Worm (Caenorhabditis elegans) whole organism, late embryonic: ENCODE results near the gene clu-1.

Experiments
- C08G9.2 ChIP-seq: sonication (generic microtip); optimal IDR thresholded peaks from 2 replicates; lab custom pipeline; 2016; ENCODE audit warnings: mild to moderate bottlenecking, missing genetic modification characterization, moderate library complexity, missing compliant biosample characterization
- C38D4.7 ChIP-seq: fragments of 200-800 bp; sonication (Bioruptor generic); optimal IDR thresholded peaks from 2 replicates; lab custom pipeline; 2018; ENCODE audit warnings: mild to moderate bottlenecking, missing genetic modification characterization, moderate library complexity, missing compliant biosample characterization
- K02D7.2 ChIP-seq: sonication (generic microtip); optimal IDR thresholded peaks from 2 replicates; lab custom pipeline; 2017; ENCODE audit warnings: mild to moderate bottlenecking, missing genetic modification characterization, missing compliant biosample characterization
- T23F11.4 ChIP-seq: fragments of 200-800 bp; sonication (Bioruptor generic); optimal IDR thresholded peaks from 2 replicates; lab custom pipeline; 2018; ENCODE audit warnings: mild to moderate bottlenecking, missing genetic modification characterization, missing compliant biosample characterization
- ahr-1 ChIP-seq: sonication (generic microtip); optimal IDR thresholded peaks from 2 replicates; lab custom pipeline; 2016; ENCODE audit warnings: missing genetic modification characterization, missing compliant biosample characterization
- ama-1 ChIP-seq: fragments of 150-350 bp; optimal IDR thresholded peaks from 2 replicates; lab custom pipeline; 2014
- ceh-14 ChIP-seq: sonication (generic microtip); optimal IDR thresholded peaks from 2 replicates; lab custom pipeline; 2016; ENCODE audit warnings: missing genotype, missing genetic modification characterization, missing compliant biosample characterization
- ceh-18 ChIP-seq: sonication (generic microtip); optimal IDR thresholded peaks from 2 replicates; lab custom pipeline; 2016; ENCODE audit warnings: missing genetic modification characterization, missing compliant biosample characterization
- ceh-2 ChIP-seq: sonication (generic microtip); optimal IDR thresholded peaks from 2 replicates; lab custom pipeline; 2016; ENCODE audit warnings: missing genotype, missing genetic modification characterization, missing compliant biosample characterization
- ceh-30 ChIP-seq: fragments of 150-350 bp; optimal IDR thresholded peaks from 2 replicates; lab custom pipeline; 2014; ENCODE audit warnings: missing biosample characterization, missing genetic modification characterization
- ceh-31 ChIP-seq: sonication (generic microtip); optimal IDR thresholded peaks from 2 replicates; lab custom pipeline; 2016; ENCODE audit warnings: missing genetic modification characterization, missing compliant biosample characterization
- ceh-34 ChIP-seq: sonication (generic microtip); optimal IDR thresholded peaks from 2 replicates; lab custom pipeline; 2016; ENCODE audit warnings: mild to moderate bottlenecking, missing genetic modification characterization, missing compliant biosample characterization
- ceh-45 ChIP-seq: fragments of 200-800 bp; sonication (Bioruptor generic); IDR thresholded peaks from 2 replicates; pipeline ENCODE4 v1.3.6; 2022; ENCODE audit warnings: missing genetic modification reagents, missing genetic modification characterization, missing compliant biosample characterization
- ceh-48 ChIP-seq: sonication (generic microtip); optimal IDR thresholded peaks from 2 replicates; lab custom pipeline; 2016; ENCODE audit warnings: missing genetic modification characterization, inconsistent platforms, missing compliant biosample characterization
- ceh-9 ChIP-seq: sonication (generic microtip); optimal IDR thresholded peaks from 2 replicates; lab custom pipeline; 2016; ENCODE audit warnings: mild to moderate bottlenecking, missing genetic modification characterization, inconsistent platforms, missing compliant biosample characterization
- che-1 ChIP-seq: sonication (generic microtip); optimal IDR thresholded peaks from 2 replicates; lab custom pipeline; 2016; ENCODE audit warnings: mild to moderate bottlenecking, missing genetic modification characterization, missing compliant biosample characterization
- dmd-4 ChIP-seq: sonication (generic microtip); optimal IDR thresholded peaks from 2 replicates; lab custom pipeline; 2016; ENCODE audit warnings: borderline replicate concordance, missing genetic modification characterization, missing compliant biosample characterization
- dve-1 ChIP-seq: sonication (generic microtip); optimal IDR thresholded peaks from 2 replicates; lab custom pipeline; 2017; ENCODE audit warnings: antibody characterized with exemption, mild to moderate bottlenecking, missing genetic modification characterization, missing compliant biosample characterization
- elt-2 ChIP-seq: sonication (generic microtip); optimal IDR thresholded peaks from 2 replicates; lab custom pipeline; 2016; ENCODE audit warnings: missing genetic modification reagents, missing genetic modification characterization, missing compliant biosample characterization
- fax-1 ChIP-seq: sonication (generic microtip); optimal IDR thresholded peaks from 2 replicates; lab custom pipeline; 2016; ENCODE audit warnings: missing genotype, missing genetic modification characterization, missing compliant biosample characterization
- fkh-10 ChIP-seq: fragments of 150-350 bp; optimal IDR thresholded peaks from 2 replicates; lab custom pipeline; 2014; ENCODE audit warnings: missing biosample characterization, missing genetic modification reagents, missing genetic modification characterization
- hlh-13 ChIP-seq: fragments of 200-800 bp; sonication (Bioruptor generic); optimal IDR thresholded peaks from 2 replicates; lab custom pipeline; 2018; ENCODE audit warnings: mild to moderate bottlenecking, missing genetic modification characterization, missing compliant biosample characterization
- hlh-30 ChIP-seq: sonication (generic microtip); optimal IDR thresholded peaks from 2 replicates; lab custom pipeline; 2017; ENCODE audit warnings: antibody characterized with exemption, missing genetic modification characterization, missing compliant biosample characterization; ENCODE audit not compliant: insufficient read depth
- hlh-8 ChIP-seq: sonication (generic microtip); optimal IDR thresholded peaks from 2 replicates; lab custom pipeline; 2016; ENCODE audit warnings: missing genotype, missing genetic modification characterization, missing compliant biosample characterization
- lim-6 ChIP-seq: sonication (generic microtip); optimal IDR thresholded peaks from 2 replicates; lab custom pipeline; 2016; ENCODE audit warnings: missing genetic modification characterization, missing compliant biosample characterization
- madf-2 ChIP-seq: sonication (generic microtip); optimal IDR thresholded peaks from 2 replicates; lab custom pipeline; 2017; ENCODE audit warnings: missing genetic modification characterization, missing compliant biosample characterization
- nfya-1 ChIP-seq: sonication (generic microtip); optimal IDR thresholded peaks from 2 replicates; lab custom pipeline; 2017; ENCODE audit warnings: missing genetic modification characterization, mild to moderate bottlenecking, missing compliant biosample characterization, antibody characterized with exemption, moderate library complexity
- nhr-11 ChIP-seq: fragments of 150-350 bp; optimal IDR thresholded peaks from 2 replicates; lab custom pipeline; 2014; ENCODE audit warnings: missing biosample characterization, missing genetic modification characterization
- pax-1 ChIP-seq: fragments of 150-350 bp; optimal IDR thresholded peaks from 2 replicates; lab custom pipeline; 2014; ENCODE audit warnings: missing biosample characterization, missing genetic modification characterization
- pha-4 ChIP-seq: fragments of 150-350 bp; optimal IDR thresholded peaks from 2 replicates; lab custom pipeline; 2018; ENCODE audit warnings: missing biosample characterization, missing genetic modification reagents, missing genetic modification characterization
- pqm-1 ChIP-seq: sonication (generic microtip); optimal IDR thresholded peaks from 2 replicates; lab custom pipeline; 2016; ENCODE audit warnings: missing genetic modification characterization, missing compliant biosample characterization
- pros-1 ChIP-seq: fragments of 150-350 bp; optimal IDR thresholded peaks from 2 replicates; lab custom pipeline; 2014; ENCODE audit warnings: missing biosample characterization, missing genetic modification reagents, missing genetic modification characterization
- sox-2 ChIP-seq: fragments of 200-800 bp; sonication (Bioruptor generic); IDR thresholded peaks from 2 replicates; pipeline ENCODE4 v1.3.6; 2022; ENCODE audit warnings: missing genetic modification reagents, missing genetic modification characterization, missing compliant biosample characterization
- tbx-2 ChIP-seq: sonication (generic microtip); optimal IDR thresholded peaks from 2 replicates; lab custom pipeline; 2016; ENCODE audit warnings: missing genetic modification characterization, missing compliant biosample characterization
- tbx-7 ChIP-seq: sonication (generic microtip); optimal IDR thresholded peaks from 2 replicates; lab custom pipeline; 2016; ENCODE audit warnings: missing genotype, missing genetic modification characterization, missing compliant biosample characterization
- ttx-3 ChIP-seq: sonication (generic microtip); optimal IDR thresholded peaks from 2 replicates; lab custom pipeline; 2016; ENCODE audit warnings: missing genetic modification reagents, missing genetic modification characterization, missing compliant biosample characterization
- unc-42 ChIP-seq: sonication (generic microtip); optimal IDR thresholded peaks from 2 replicates; lab custom pipeline; 2016; ENCODE audit warnings: missing genotype, missing genetic modification characterization, missing compliant biosample characterization
- unc-55 ChIP-seq: sonication (generic microtip); optimal IDR thresholded peaks from 2 replicates; lab custom pipeline; 2017; ENCODE audit warnings: missing biosample characterization, missing genetic modification reagents, missing genetic modification characterization
- unc-86 ChIP-seq: sonication (generic microtip); optimal IDR thresholded peaks from 2 replicates; lab custom pipeline; 2016; ENCODE audit warnings: missing genetic modification characterization, missing compliant biosample characterization
- ztf-16 ChIP-seq: sonication (generic microtip); optimal IDR thresholded peaks from 2 replicates; lab custom pipeline; 2017; ENCODE audit warnings: missing genetic modification characterization, missing compliant biosample characterization

Gene clu-1

DNA sequence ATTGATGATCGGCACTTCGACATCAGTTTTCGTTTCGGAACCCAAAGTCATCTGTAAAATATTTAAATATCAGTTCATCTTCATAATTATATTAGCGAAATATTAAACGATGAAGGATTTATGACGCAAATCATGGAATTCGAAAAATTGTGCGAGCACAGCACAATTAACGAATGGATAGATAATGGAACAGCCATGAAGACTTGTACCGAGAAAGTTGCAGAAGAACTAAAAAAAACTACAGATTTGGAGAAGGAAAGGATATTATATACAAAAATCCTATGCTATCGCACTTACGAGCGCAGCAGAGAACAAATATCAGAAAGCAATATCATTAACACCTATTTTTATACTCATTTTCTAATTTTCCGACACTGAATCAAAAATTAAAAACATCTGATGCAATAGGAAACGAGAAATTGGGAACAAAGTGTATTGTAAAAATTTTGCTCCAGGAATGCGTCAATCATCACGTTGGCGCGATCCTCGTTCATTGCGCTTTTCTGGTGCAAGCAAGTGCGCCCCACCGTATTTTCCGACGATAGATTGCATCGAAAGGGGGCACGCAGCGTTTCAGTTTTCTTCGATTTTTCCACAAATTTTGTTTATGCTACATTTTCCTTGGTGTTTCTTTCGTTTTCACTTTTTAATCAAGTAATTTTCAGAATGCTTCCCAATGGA is at the start of gene clu-1, which contains the start of gene prp-40:
Gene clu-1, minus strand, starts transcription at position 51 of the 681 bp plus-strand sequence.
Gene prp-40, plus strand, starts transcription at position 666 of the 681 bp plus-strand sequence.
- TF ChIP-seq ceh-18 (tag; lab: Kevin White, UChicago): peak; percentile 67
- peak; percentile 56 for TF ChIP-seq unc-55
- TF ChIP-seq madf-2 (tag; lab: Kevin White, UChicago): no peak
- no peak for TF ChIP-seq hlh-13 (GFP tag; lab: Kevin White, UChicago)
- peak; percentile 35 for TF ChIP-seq ceh-48 (tag; lab: Kevin White, UChicago)
- TF ChIP-seq ztf-16 (tag; lab: Kevin White, UChicago): no peak
- TF ChIP-seq tbx-2 (tag; lab: Kevin White, UChicago): peak; percentile 61
- no peak for TF ChIP-seq ceh-45 (GFP tag; lab: Robert Waterston, UW)
- TF ChIP-seq hlh-30 (tag; lab: Kevin White, UChicago): peak; percentile 17
- peak; percentile 34 for TF ChIP-seq elt-2 (tag; lab: Kevin White, UChicago)
- no peak for TF ChIP-seq pha-4 (tag; lab: Kevin White, UChicago)
- TF ChIP-seq ama-1 (lab: Kevin White, UChicago): no peak
- peak; percentile 5 for TF ChIP-seq ceh-34 (tag; lab: Kevin White, UChicago)
- no peak for TF ChIP-seq pax-1 (tag; lab: Kevin White, UChicago)
- TF ChIP-seq ceh-31 (tag; lab: Kevin White, UChicago): peak; percentile 50
- peak; percentile 75 for TF ChIP-seq unc-42 (tag; lab: Kevin White, UChicago)
- peak; percentile 73 for TF ChIP-seq nfya-1 (tag; lab: Kevin White, UChicago)
- no peak for TF ChIP-seq lim-6 (tag; lab: Kevin White, UChicago)
- TF ChIP-seq fkh-10: no peak

DNA sequence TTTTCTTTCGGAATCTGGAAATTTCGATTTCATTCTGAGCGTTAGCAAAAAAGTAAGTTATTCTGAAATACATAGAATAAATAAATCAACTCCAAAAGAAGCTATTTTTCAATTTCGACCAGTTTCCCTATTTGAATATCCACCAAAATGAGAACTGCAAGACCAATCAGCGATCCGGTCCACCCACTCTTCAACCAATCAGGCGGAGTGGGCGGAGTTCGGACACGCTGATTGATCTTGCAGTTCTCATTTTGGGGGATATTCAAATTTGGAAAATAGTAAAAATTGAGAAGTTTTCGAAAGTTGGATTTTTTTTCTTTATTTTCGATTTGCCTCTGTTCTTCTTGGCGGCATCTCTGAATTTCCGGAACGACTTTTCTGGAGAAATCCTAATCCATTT is 49.6 kb upstream of the clu-1 start:
- TF ChIP-seq nhr-11 (no peak), ceh-14 (no peak), ceh-30 (no peak), pros-1 (tag; lab: Kevin White, UChicago) (no peak), sox-2 (GFP tag; lab: Robert Waterston, UW) (no peak), ceh-2 (no peak), unc-42 (tag; lab: Kevin White, UChicago) (no peak), nfya-1 (tag; lab: Kevin White, UChicago) (peak; percentile 99), ahr-1 (tag; lab: Kevin White, UChicago) (no peak)

ce11 chrIII:9568451-9568850 is 47.2 kb upstream of the clu-1 start, which contains the start of gene C48B4.13:
Gene C48B4.13 (plus strand): TSS chrIII:9568751.
- no peak for TF ChIP-seq che-1
- no peak for TF ChIP-seq pqm-1
- no peak for TF ChIP-seq T23F11.4 (GFP tag; lab: Kevin White, UChicago)
- TF ChIP-seq C08G9.2 (tag; lab: Kevin White, UChicago): no peak
- no peak for TF ChIP-seq pha-4 (tag; lab: Kevin White, UChicago)
- TF ChIP-seq tbx-7: no peak
- TF ChIP-seq dve-1 (tag; lab: Kevin White, UChicago): no peak
- TF ChIP-seq ttx-3 (tag; lab: Kevin White, UChicago): no peak
- TF ChIP-seq C38D4.7 (GFP tag; lab: Kevin White, UChicago): no peak
- no peak for TF ChIP-seq ceh-14
- no peak for TF ChIP-seq ahr-1 (tag; lab: Kevin White, UChicago)
- no peak for TF ChIP-seq fax-1 (tag; lab: Kevin White, UChicago)
- no peak for TF ChIP-seq K02D7.2 (tag; lab: Kevin White, UChicago)
- no peak for TF ChIP-seq madf-2 (tag; lab: Kevin White, UChicago)
- TF ChIP-seq nhr-11: no peak
- no peak for TF ChIP-seq sox-2 (GFP tag; lab: Robert Waterston, UW)

DNA sequence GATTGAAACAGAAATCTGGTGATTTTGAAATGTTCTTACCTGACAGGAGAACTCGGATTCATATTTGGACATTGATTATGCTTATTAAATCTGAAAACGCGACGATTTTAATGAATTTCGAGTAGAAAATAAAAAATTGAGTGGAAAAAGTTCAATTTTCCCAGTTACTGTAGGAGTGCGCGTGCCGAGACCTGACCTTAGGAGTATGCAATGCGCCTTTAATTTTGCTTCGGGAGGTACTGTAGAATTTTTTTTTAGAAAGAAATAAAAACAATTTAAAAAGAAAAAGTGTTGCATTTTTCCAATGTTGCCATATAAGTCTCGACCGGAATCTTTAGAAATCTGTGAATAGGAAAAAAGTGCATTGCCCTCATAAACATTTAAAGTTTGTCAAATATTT is 44.7 kb upstream of the clu-1 start, which contains the start of gene C48B4.11:
Gene C48B4.11, minus strand, starts transcription at position 143 of the 400 bp plus-strand sequence.
- no peak for TF ChIP-seq ceh-30
- no peak for TF ChIP-seq ztf-16 (tag; lab: Kevin White, UChicago)
- no peak for TF ChIP-seq dmd-4 (tag; lab: Kevin White, UChicago)
- no peak for TF ChIP-seq ttx-3 (tag; lab: Kevin White, UChicago)
- no peak for TF ChIP-seq ceh-9 (tag; lab: Kevin White, UChicago)
- TF ChIP-seq unc-86 (tag; lab: Kevin White, UChicago): no peak
- TF ChIP-seq hlh-8 (tag; lab: Kevin White, UChicago): no peak
- no peak for TF ChIP-seq madf-2 (tag; lab: Kevin White, UChicago)
- no peak for TF ChIP-seq ama-1 (lab: Kevin White, UChicago)
